Worm (Caenorhabditis elegans) whole organism, L4 larva: ENCODE measurements around the gene K08D12.4.

Source experiments
- ceh-82 ChIP-seq: sonication (generic microtip); optimal IDR thresholded peaks from 2 replicates; lab custom pipeline; 2017; ENCODE audit warnings: missing biosample characterization, missing genetic modification characterization
- lin-13 ChIP-seq: fragments of 150-350 bp; optimal IDR thresholded peaks from 2 replicates; lab custom pipeline; 2014; ENCODE audit warnings: missing biosample characterization, missing genetic modification reagents, missing genetic modification characterization
- lin-15B ChIP-seq: fragments of 150-350 bp; sonication (generic microtip); optimal IDR thresholded peaks from 3 replicates; lab custom pipeline; 2014; ENCODE audit warnings: missing biosample characterization, missing genetic modification characterization
- madf-5 ChIP-seq, 2 experiments: fragments of 200-800 bp; sonication (Bioruptor generic); IDR thresholded peaks; 2 replicates each; pipeline ENCODE4 v1.3.6; 2022; ENCODE audit warnings: missing compliant biosample characterization in 2 of 2, missing genetic modification characterization in 2 of 2
- nhr-10 ChIP-seq: fragments of 150-350 bp; optimal IDR thresholded peaks from 2 replicates; lab custom pipeline; 2014; ENCODE audit warnings: missing biosample characterization, missing genetic modification characterization
- pha-4 ChIP-seq, 2 experiments: fragments of 150-350 bp in 1 of 2; fragments of 200-800 bp in 1 of 2; sonication (Bioruptor generic) in 1 of 2; IDR thresholded peaks in 1 of 2; optimal IDR thresholded peaks in 1 of 2; 2 replicates each; pipeline versions ENCODE4 v1.3.6 to Lab custom; 2014 to 2022; ENCODE audit warnings: missing genetic modification characterization in 2 of 2, missing genetic modification reagents in 2 of 2, missing biosample characterization in 1 of 2, missing compliant biosample characterization in 1 of 2
- sdz-12 ChIP-seq: fragments of 200-800 bp; sonication (Bioruptor generic); optimal IDR thresholded peaks from 2 replicates; lab custom pipeline; 2018; ENCODE audit warnings: mild to moderate bottlenecking, missing genetic modification characterization, missing compliant biosample characterization
- snpc-4 ChIP-seq: fragments of 150-350 bp; optimal IDR thresholded peaks from 2 replicates; lab custom pipeline; 2014; ENCODE audit warnings: missing biosample characterization, missing genetic modification characterization
- unc-39 ChIP-seq: sonication (generic microtip); optimal IDR thresholded peaks from 2 replicates; lab custom pipeline; 2017; ENCODE audit warnings: missing biosample characterization, missing genetic modification characterization
- unc-62 ChIP-seq, 3 experiments: fragments of 150-350 bp in 1 of 3; sonication (generic microtip); optimal IDR thresholded peaks in 2 of 3; peaks in 1 of 3; 1 replicate in 1 of 3; 2 replicates in 2 of 3; lab custom pipeline; 2014 to 2017; ENCODE audit warnings: missing biosample characterization in 3 of 3, missing genetic modification characterization in 3 of 3, missing genetic modification reagents in 3 of 3, missing genotype in 1 of 3

ce11 chrIV:1659045-1659741, 47.9 kb upstream of the K08D12.4 start, which contains the start of gene rps-28:
- TF ChIP-seq lin-15B (tag; lab: Kevin White, UChicago) (peak; percentile 60), sdz-12 (no peak), nhr-10 (tag; lab: Kevin White, UChicago) (peak; percentile 37), madf-5 (GFP tag; IDR thresholded peaks at IDR 0.05; lab: Robert Waterston, UW) (0 out of 4 replicates have a peak, but pooled peaks of 1 of the 2 experiments have one; percentile 64), lin-13 (GFP tag; lab: Kevin White, UChicago) (peak; percentile 97), unc-62 (GFP tag; optimal IDR thresholded peaks at IDR 0.05 in 1 of 2; lab: Kevin White, UChicago) (peak in 1 of 2 experiments; percentile 92), unc-62 (tag; optimal IDR thresholded peaks at IDR 0.05; lab: Kevin White, UChicago) (no peak), unc-39 (tag; lab: Kevin White, UChicago) (no peak), pha-4 (GFP tag; IDR thresholded peaks at IDR 0.05; lab: Robert Waterston, UW) (peak; percentile 86), pha-4 (tag; optimal IDR thresholded peaks at IDR 0.05; lab: Kevin White, UChicago) (peak; percentile 86), ceh-82 (tag; lab: Kevin White, UChicago) (no peak), snpc-4 (tag; lab: Kevin White, UChicago) (peak; percentile 39)
